Worm (Caenorhabditis elegans): ENCODE data around the gene str-94.

ce11 chrV:9282110-9282509 is 33.0 kb upstream of the str-94 start, which contains the start of gene hlh-10:
- TF ChIP-seq pqm-1 (tag; optimal IDR thresholded peaks at IDR 0.05): no peak
- TF ChIP-seq mdl-1 (tag; optimal IDR thresholded peaks at IDR 0.05): no peak
- no peak for TF ChIP-seq nhr-237 (tag; optimal IDR thresholded peaks at IDR 0.05)
- TF ChIP-seq elt-1 (tag; optimal IDR thresholded peaks at IDR 0.05): no peak
- no peak for TF ChIP-seq nhr-11 (tag; optimal IDR thresholded peaks at IDR 0.05)
- TF ChIP-seq aly-2 (tag; optimal IDR thresholded peaks at IDR 0.05): no peak
- no peak for TF ChIP-seq fos-1 (tag; optimal IDR thresholded peaks at IDR 0.05)
- TF ChIP-seq elt-2 (tag; optimal IDR thresholded peaks at IDR 0.05): no peak
- no peak for TF ChIP-seq egl-27 (tag; optimal IDR thresholded peaks at IDR 0.05)

Measured in whole organism, L3 larva.